Fruit fly (Drosophila melanogaster): ENCODE results near the gene CG15255.

- TF ChIP-seq CG8478 (optimal IDR thresholded peaks at IDR 0.05) (no peak), usp (GFP tag; optimal IDR thresholded peaks at IDR 0.05) (no peak)
Observed at dm6 chr2L:15643791-15644190, 32.3 kb upstream of the CG15255 start.
